Worm (Caenorhabditis elegans): ENCODE measurements around the gene mdt-10.
A peak's percentile ranks its signal among the peaks of the same experiment; 100 is the strongest.

mdt-10 gene

DNA sequence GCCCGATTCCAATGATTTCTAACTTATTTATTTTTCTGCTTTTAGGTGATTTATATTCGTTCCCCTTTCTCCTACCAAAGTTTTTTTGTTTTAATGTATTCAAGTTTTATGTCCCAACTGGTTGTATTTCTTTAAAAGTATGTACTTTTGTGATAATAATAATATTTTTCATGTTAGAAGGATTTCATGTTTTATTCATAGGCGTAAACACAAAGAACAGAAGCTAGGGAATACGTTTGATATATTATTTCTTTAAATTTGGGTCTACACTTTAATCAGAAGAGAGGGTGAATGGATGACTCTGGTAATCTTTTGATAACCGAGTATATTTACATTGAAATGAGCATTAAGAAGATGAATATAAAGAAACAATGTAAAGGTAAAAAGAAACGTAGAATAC, 11.2 kb upstream of the mdt-10 start:
- TF ChIP-seq lin-13 (tag; optimal IDR thresholded peaks at IDR 0.05) (no peak), hlh-1 (tag; optimal IDR thresholded peaks at IDR 0.05) (no peak), mls-2 (tag; optimal IDR thresholded peaks at IDR 0.05) (no peak), elt-3 (tag; optimal IDR thresholded peaks at IDR 0.05) (no peak), sem-2 (GFP tag; optimal IDR thresholded peaks at IDR 0.05) (no peak), unc-120 (tag; optimal IDR thresholded peaks at IDR 0.05; ENCODE audit: poor library complexity, severe bottlenecking) (no peak)

DNA sequence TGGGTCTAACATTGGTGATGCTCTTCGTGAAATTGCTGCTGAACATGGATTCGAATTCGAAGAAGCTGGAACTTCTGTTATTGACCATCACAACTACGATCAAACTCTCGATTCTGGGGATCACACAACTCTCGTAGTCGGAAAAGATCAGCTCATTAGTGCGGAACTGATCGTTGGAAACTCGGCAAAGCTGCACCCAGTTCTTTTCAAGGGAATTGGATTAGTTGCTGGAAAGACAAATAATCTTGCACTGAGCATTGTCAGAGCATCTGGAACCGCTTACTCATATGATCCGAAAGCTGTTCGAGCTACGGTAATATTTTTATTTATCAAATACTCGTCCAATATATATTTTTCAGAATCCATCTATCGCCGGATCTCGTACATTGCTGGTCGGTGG, 10.1 kb upstream of the mdt-10 start:
- no peak for TF ChIP-seq unc-120 (tag; optimal IDR thresholded peaks at IDR 0.05; ENCODE audit: poor library complexity, severe bottlenecking)
- no peak for TF ChIP-seq lin-13 (tag; optimal IDR thresholded peaks at IDR 0.05)
- no peak for TF ChIP-seq nhr-12 (tag; optimal IDR thresholded peaks at IDR 0.05)
- no peak for TF ChIP-seq ceh-39 (tag; optimal IDR thresholded peaks at IDR 0.05)
- no peak for TF ChIP-seq nhr-2 (tag; optimal IDR thresholded peaks at IDR 0.05)

ce11 chrII:7864207-7864606, 9.4 kb upstream of the mdt-10 start, which contains the start of gene ostb-1:
ostb-1 (plus strand) TSS chrII:7864507.
- TF ChIP-seq hlh-1 (tag; optimal IDR thresholded peaks at IDR 0.05) = no peak
- no peak for TF ChIP-seq drap-1 (GFP tag; optimal IDR thresholded peaks at IDR 0.05)
- peak; percentile 18 for TF ChIP-seq mep-1 (tag; optimal IDR thresholded peaks at IDR 0.05)
- TF ChIP-seq ceh-43 (GFP tag; optimal IDR thresholded peaks at IDR 0.05) = no peak
- peak; percentile 19 for TF ChIP-seq ces-1 (GFP tag; optimal IDR thresholded peaks at IDR 0.05)
- peak; percentile 79 for TF ChIP-seq lsy-2 (tag; optimal IDR thresholded peaks at IDR 0.05)
- TF ChIP-seq pha-4 (tag; optimal IDR thresholded peaks at IDR 0.05) = peak; percentile 19
- no peak for TF ChIP-seq sptf-1 (tag; optimal IDR thresholded peaks at IDR 0.05)

- TF ChIP-seq sptf-1 (tag; optimal IDR thresholded peaks at IDR 0.05) = peak; percentile 20
- TF ChIP-seq cnd-1 (tag; optimal IDR thresholded peaks at IDR 0.05) = no peak
These were observed 8.8 kb upstream of the mdt-10 start for ce11 chrII:7863480-7864125.

ce11 chrII:7860221-7860928, 5.5 kb upstream of the mdt-10 start, which contains the start of gene lin-5:
lin-5 (plus strand) TSS chrII:7860574.
- peak; percentile 44 for TF ChIP-seq unc-120 (tag; optimal IDR thresholded peaks at IDR 0.05; ENCODE audit: poor library complexity, severe bottlenecking)
- TF ChIP-seq mls-2 (tag; optimal IDR thresholded peaks at IDR 0.05) = peak; percentile 48
- no peak for TF ChIP-seq sem-2 (GFP tag; optimal IDR thresholded peaks at IDR 0.05)
- TF ChIP-seq drap-1 (GFP tag; optimal IDR thresholded peaks at IDR 0.05) = peak; percentile 4
- TF ChIP-seq lsy-2 (tag; optimal IDR thresholded peaks at IDR 0.05) = peak; percentile 27
- TF ChIP-seq zip-8 (tag; optimal IDR thresholded peaks at IDR 0.05) = no peak
- peak; percentile 25 for TF ChIP-seq unc-62 (GFP tag; optimal IDR thresholded peaks at IDR 0.05)
- no peak for TF ChIP-seq nhr-12 (tag; optimal IDR thresholded peaks at IDR 0.05)
- peak; percentile 45 for TF ChIP-seq ces-1 (GFP tag; optimal IDR thresholded peaks at IDR 0.05)
- TF ChIP-seq hlh-1 (tag; optimal IDR thresholded peaks at IDR 0.05) = peak; percentile 22
- TF ChIP-seq lin-13 (tag; optimal IDR thresholded peaks at IDR 0.05) = peak; percentile 31

DNA sequence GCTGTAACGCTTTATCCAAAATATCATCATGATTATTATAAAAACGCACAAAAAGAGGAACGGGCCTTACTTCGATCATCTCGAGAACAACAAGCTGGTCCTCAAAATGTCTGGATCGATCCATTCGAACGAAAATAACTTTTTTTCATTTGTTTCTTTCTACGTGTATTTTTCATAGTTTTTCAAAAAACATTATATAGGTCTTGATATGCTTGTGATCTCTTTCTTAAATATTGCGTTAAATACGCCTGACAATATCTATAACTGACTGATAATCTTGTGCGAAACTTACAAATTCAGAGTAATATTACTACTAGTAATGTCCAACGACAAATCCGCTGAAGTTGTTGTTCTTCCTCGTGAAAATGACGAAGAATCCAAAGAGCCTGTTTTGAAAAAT, 3.3 kb upstream of the mdt-10 start, which contains the start of gene sds-22:
Gene sds-22 (plus strand): TSS at position 301 of the 400 bp plus-strand sequence.
- TF ChIP-seq cnd-1 (tag; optimal IDR thresholded peaks at IDR 0.05) (no peak), flh-1 (GFP tag; optimal IDR thresholded peaks at IDR 0.05) (no peak), lsy-2 (tag; optimal IDR thresholded peaks at IDR 0.05) (no peak), tbx-8 (GFP tag; optimal IDR thresholded peaks at IDR 0.05) (no peak), mab-5 (tag; optimal IDR thresholded peaks at IDR 0.05) (no peak), ztf-11 (tag; optimal IDR thresholded peaks at IDR 0.05) (no peak)

ce11 chrII:7857485-7858010, 2.7 kb upstream of the mdt-10 start, which contains the start of the genes cec-3 and T09A5.15:
cec-3 (minus strand) TSS chrII:7857600.
T09A5.15 (plus strand) TSS chrII:7857960.
- TF ChIP-seq mab-5 (tag; optimal IDR thresholded peaks at IDR 0.05) (peak; percentile 28), unc-120 (tag; optimal IDR thresholded peaks at IDR 0.05; ENCODE audit: poor library complexity, severe bottlenecking) (peak; percentile 56), ces-1 (GFP tag; optimal IDR thresholded peaks at IDR 0.05) (peak; percentile 54), unc-39 (tag; optimal IDR thresholded peaks at IDR 0.05) (no peak), mep-1 (tag; optimal IDR thresholded peaks at IDR 0.05) (peak; percentile 9), nhr-237 (tag; optimal IDR thresholded peaks at IDR 0.05) (peak; percentile 65), hlh-1 (tag; optimal IDR thresholded peaks at IDR 0.05) (no peak), lsy-2 (tag; optimal IDR thresholded peaks at IDR 0.05) (peak; percentile 24), snpc-4 (tag; optimal IDR thresholded peaks at IDR 0.05) (no peak)

Measured in whole organism, mixed stage, embryonic.